Worm (Caenorhabditis elegans) whole organism, L1 larva: ENCODE measurements around the gene W09G12.6.

Source experiments
- ama-1 ChIP-seq: fragments of 150-350 bp; optimal IDR thresholded peaks from 2 replicates; lab custom pipeline; 2014
- ceh-63 ChIP-seq: fragments of 200-800 bp; sonication (Bioruptor generic); optimal IDR thresholded peaks from 2 replicates; lab custom pipeline; 2018; ENCODE audit warnings: mild to moderate bottlenecking, missing genetic modification characterization, missing compliant biosample characterization
- ceh-88 ChIP-seq: fragments of 200-800 bp; sonication (Bioruptor generic); IDR thresholded peaks from 2 replicates; pipeline ENCODE4 v1.3.6; 2022; ENCODE audit warnings: missing genetic modification characterization, missing compliant biosample characterization
- fkh-10 ChIP-seq: sonication (generic microtip); optimal IDR thresholded peaks from 2 replicates; lab custom pipeline; 2017; ENCODE audit warnings: missing biosample characterization, missing genetic modification reagents, missing genetic modification characterization
- lsy-2 ChIP-seq, 2 experiments: fragments of 150-350 bp; optimal IDR thresholded peaks; 2 replicates each; lab custom pipeline; 2014; ENCODE audit warnings: missing biosample characterization in 2 of 2, missing genetic modification characterization in 2 of 2
- nhr-237 ChIP-seq: fragments of 150-350 bp; optimal IDR thresholded peaks from 2 replicates; lab custom pipeline; 2014; ENCODE audit warnings: missing biosample characterization, missing genetic modification characterization
- nhr-77 ChIP-seq: fragments of 150-350 bp; optimal IDR thresholded peaks from 2 replicates; lab custom pipeline; 2014; ENCODE audit warnings: missing biosample characterization, missing genetic modification characterization
- pag-3 ChIP-seq: sonication (generic microtip); optimal IDR thresholded peaks from 2 replicates; lab custom pipeline; 2017; ENCODE audit warnings: missing genetic modification characterization, mild to moderate bottlenecking, missing compliant biosample characterization, antibody characterized with exemption, borderline replicate concordance; ENCODE audit not compliant: insufficient read depth

ce11 chrIV:1277067-1277466, 45.4 kb downstream of the W09G12.6 start:
- no peak for TF ChIP-seq nhr-237 (tag; lab: Kevin White, UChicago)
- TF ChIP-seq fkh-10 (GFP tag; lab: Kevin White, UChicago) = no peak
- TF ChIP-seq ceh-63 (GFP tag; lab: Kevin White, UChicago) = no peak
- peak in 1 of 2 experiments; percentile 28 for TF ChIP-seq lsy-2 (tag; optimal IDR thresholded peaks at IDR 0.05; lab: Kevin White, UChicago)
- TF ChIP-seq ceh-88 (GFP tag; lab: Robert Waterston, UW) = no peak
- TF ChIP-seq ama-1 = no peak
- no peak for TF ChIP-seq pag-3 (tag; lab: Kevin White, UChicago)
- no peak for TF ChIP-seq nhr-77
